Worm (Caenorhabditis elegans) whole organism, L4 larva: Measurements from ENCODE around the gene snb-6.

Source experiments
- F37D6.2 ChIP-seq: sonication (generic microtip); optimal IDR thresholded peaks from 2 replicates; lab custom pipeline; 2016; ENCODE audit warnings: mild to moderate bottlenecking, missing genetic modification characterization, missing compliant biosample characterization
- fkh-10 ChIP-seq: fragments of 150-350 bp; optimal IDR thresholded peaks from 2 replicates; lab custom pipeline; 2014; ENCODE audit warnings: missing biosample characterization, missing genetic modification reagents, missing genetic modification characterization
- lim-7 ChIP-seq: fragments of 200-800 bp; sonication (Bioruptor generic); IDR thresholded peaks from 2 replicates; pipeline ENCODE4 v1.3.6; 2022; ENCODE audit warnings: missing genetic modification characterization, missing compliant biosample characterization
- lin-1 ChIP-seq: fragments of 200-800 bp; sonication (Bioruptor generic); IDR thresholded peaks from 2 replicates; pipeline ENCODE4 v1.3.6; 2022; ENCODE audit warnings: missing genetic modification reagents, missing genetic modification characterization, missing compliant biosample characterization
- lin-13 ChIP-seq: fragments of 150-350 bp; optimal IDR thresholded peaks from 2 replicates; lab custom pipeline; 2014; ENCODE audit warnings: missing biosample characterization, missing genetic modification reagents, missing genetic modification characterization
- lin-15B ChIP-seq: fragments of 150-350 bp; sonication (generic microtip); optimal IDR thresholded peaks from 3 replicates; lab custom pipeline; 2014; ENCODE audit warnings: missing biosample characterization, missing genetic modification characterization
- lsy-2 ChIP-seq, 2 experiments: fragments of 150-350 bp in 1 of 2; sonication (generic microtip) in 1 of 2; optimal IDR thresholded peaks; 2 replicates each; lab custom pipeline; 2014 to 2017; ENCODE audit warnings: missing biosample characterization in 2 of 2, missing genetic modification characterization in 2 of 2
- nhr-102 ChIP-seq: sonication (generic microtip); optimal IDR thresholded peaks from 2 replicates; lab custom pipeline; 2016; ENCODE audit warnings: mild to moderate bottlenecking, missing genetic modification characterization, moderate library complexity, missing compliant biosample characterization
- unc-62 ChIP-seq, 3 experiments: fragments of 150-350 bp in 1 of 3; sonication (generic microtip); optimal IDR thresholded peaks in 2 of 3; peaks in 1 of 3; 1 replicate in 1 of 3; 2 replicates in 2 of 3; lab custom pipeline; 2014 to 2017; ENCODE audit warnings: missing biosample characterization in 3 of 3, missing genetic modification characterization in 3 of 3, missing genetic modification reagents in 3 of 3, missing genotype in 1 of 3

ce11 chrII:8853238-8853637, 6.3 kb downstream of the snb-6 start:
- TF ChIP-seq F37D6.2 (tag; lab: Kevin White, UChicago) (no peak), lim-7 (GFP tag; lab: Robert Waterston, UW) (no peak), unc-62 (GFP tag; optimal IDR thresholded peaks at IDR 0.05 in 1 of 2; lab: Kevin White, UChicago) (no peak), unc-62 (tag; optimal IDR thresholded peaks at IDR 0.05; lab: Kevin White, UChicago) (no peak), fkh-10 (GFP tag; lab: Kevin White, UChicago) (no peak), lin-13 (GFP tag; lab: Kevin White, UChicago) (no peak), nhr-102 (tag; lab: Kevin White, UChicago) (no peak), lin-15B (tag; lab: Kevin White, UChicago) (no peak), lin-1 (no peak), lsy-2 (tag; optimal IDR thresholded peaks at IDR 0.05; lab: Kevin White, UChicago) (no peak)
